Worm (Caenorhabditis elegans) whole organism, midembryonic: Measurements from ENCODE around the gene F11D5.5.

Source experiments
- T22C8.4 ChIP-seq: fragments of 200-800 bp; sonication (Bioruptor generic); IDR thresholded peaks from 2 replicates; pipeline ENCODE4 v1.3.6; 2022; ENCODE audit warnings: missing genetic modification characterization, missing compliant biosample characterization
- cog-1 ChIP-seq: sonication (generic microtip); optimal IDR thresholded peaks from 2 replicates; lab custom pipeline; 2016; ENCODE audit warnings: missing genetic modification characterization, missing compliant biosample characterization
- flt-1 ChIP-seq: fragments of 200-800 bp; sonication (Bioruptor generic); IDR thresholded peaks from 2 replicates; pipeline ENCODE4 v1.3.6; 2022; ENCODE audit warnings: missing genetic modification characterization, missing compliant biosample characterization
- klf-2 ChIP-seq: fragments of 200-800 bp; sonication (Bioruptor generic); conservative IDR thresholded peaks from 2 replicates; pipeline ENCODE4 v1.3.6; 2022; ENCODE audit warnings: missing genetic modification reagents, missing genetic modification characterization, missing compliant biosample characterization
- med-1 ChIP-seq: sonication (generic microtip); optimal IDR thresholded peaks from 2 replicates; lab custom pipeline; 2017; ENCODE audit warnings: missing genetic modification characterization, mild to moderate bottlenecking, missing compliant biosample characterization, antibody characterized with exemption, missing genetic modification reagents; ENCODE audit not compliant: insufficient read depth
- ref-1 ChIP-seq: fragments of 200-800 bp; sonication (Bioruptor generic); conservative IDR thresholded peaks from 2 replicates; pipeline ENCODE4 v1.3.6; 2022; ENCODE audit warnings: missing genetic modification reagents, missing genetic modification characterization, missing compliant biosample characterization
- tab-1 ChIP-seq: fragments of 200-800 bp; sonication (Bioruptor generic); IDR thresholded peaks from 2 replicates; pipeline ENCODE4 v1.3.6; 2022; ENCODE audit warnings: missing genetic modification characterization, missing compliant biosample characterization
- ztf-23 ChIP-seq: fragments of 200-800 bp; sonication (Bioruptor generic); IDR thresholded peaks from 2 replicates; pipeline ENCODE4 v1.3.6; 2022; ENCODE audit warnings: missing genetic modification reagents, missing genetic modification characterization, missing compliant biosample characterization
- ztf-29 ChIP-seq: fragments of 200-800 bp; sonication (Bioruptor generic); IDR thresholded peaks from 2 replicates; pipeline ENCODE4 v1.3.6; 2022; ENCODE audit warnings: missing genetic modification reagents, missing genetic modification characterization, missing compliant biosample characterization

F11D5.5 gene

DNA sequence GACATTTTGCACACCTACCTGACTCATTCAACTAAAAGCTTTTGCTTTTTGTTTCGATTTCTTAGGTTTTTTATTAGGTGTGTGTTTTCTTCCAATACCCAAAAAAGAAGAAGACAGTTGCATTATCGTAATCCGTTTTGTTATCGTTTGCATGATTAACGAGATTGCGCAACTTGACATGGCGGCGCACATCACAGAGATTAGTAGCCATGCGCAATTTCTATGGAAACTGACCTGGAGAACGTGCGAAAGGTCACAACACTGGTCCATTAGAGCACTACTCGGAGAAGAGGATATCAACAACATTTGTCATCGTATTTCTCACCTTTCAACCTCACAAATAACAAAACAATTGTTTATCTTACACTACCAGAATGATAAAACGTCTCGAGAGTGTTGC, 15.0 kb downstream of the F11D5.5 start:
- TF ChIP-seq tab-1 (GFP tag; lab: Robert Waterston, UW) (no peak), ztf-23 (GFP tag; lab: Robert Waterston, UW) (no peak), cog-1 (tag; lab: Kevin White, UChicago) (no peak), ztf-29 (GFP tag; lab: Robert Waterston, UW) (no peak)

DNA sequence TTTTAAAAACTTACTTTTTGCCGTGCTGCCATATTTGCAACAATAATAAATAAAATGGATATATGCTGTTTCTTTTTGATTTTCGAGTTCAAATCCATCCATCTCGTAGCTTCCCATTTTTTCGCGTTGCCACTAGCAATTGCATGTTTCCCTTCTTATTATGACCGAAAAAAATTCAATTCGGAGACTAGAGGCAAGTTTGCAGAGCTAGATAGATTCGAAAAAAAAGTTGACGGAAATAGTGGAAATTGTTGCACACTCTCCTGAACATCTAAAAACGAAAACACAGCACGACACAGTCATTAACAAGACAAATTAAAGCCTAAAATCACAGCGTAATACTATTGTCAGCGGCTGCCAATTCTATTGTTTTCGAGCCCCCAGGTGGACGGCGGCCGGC, 24.3 kb downstream of the F11D5.5 start, which contains the start of gene F11D5.6:
F11D5.6 (minus strand) TSS at position 101 of the 400 bp plus-strand sequence.
- TF ChIP-seq flt-1: no peak
- no peak for TF ChIP-seq T22C8.4
- no peak for TF ChIP-seq ref-1 (GFP tag; lab: Robert Waterston, UW)

ce11 chrX:3332824-3333223, 31.0 kb downstream of the F11D5.5 start, which contains the start of gene F11D5.1:
F11D5.1 (plus strand) TSS chrX:3333124.
- TF ChIP-seq med-1 (GFP tag; lab: Kevin White, UChicago) (no peak), tab-1 (GFP tag; lab: Robert Waterston, UW) (no peak), ref-1 (GFP tag; lab: Robert Waterston, UW) (no peak), ztf-29 (GFP tag; lab: Robert Waterston, UW) (no peak), T22C8.4 (no peak), ztf-23 (GFP tag; lab: Robert Waterston, UW) (no peak), flt-1 (no peak), cog-1 (tag; lab: Kevin White, UChicago) (no peak), klf-2 (GFP tag; lab: Robert Waterston, UW) (no peak)

ce11 chrX:3334115-3334514, 32.2 kb downstream of the F11D5.5 start:
- TF ChIP-seq klf-2 (GFP tag; lab: Robert Waterston, UW) (no peak), med-1 (GFP tag; lab: Kevin White, UChicago) (no peak), ref-1 (GFP tag; lab: Robert Waterston, UW) (no peak), cog-1 (tag; lab: Kevin White, UChicago) (no peak), T22C8.4 (no peak), ztf-23 (GFP tag; lab: Robert Waterston, UW) (no peak), tab-1 (GFP tag; lab: Robert Waterston, UW) (no peak), flt-1 (no peak), ztf-29 (GFP tag; lab: Robert Waterston, UW) (no peak)

DNA sequence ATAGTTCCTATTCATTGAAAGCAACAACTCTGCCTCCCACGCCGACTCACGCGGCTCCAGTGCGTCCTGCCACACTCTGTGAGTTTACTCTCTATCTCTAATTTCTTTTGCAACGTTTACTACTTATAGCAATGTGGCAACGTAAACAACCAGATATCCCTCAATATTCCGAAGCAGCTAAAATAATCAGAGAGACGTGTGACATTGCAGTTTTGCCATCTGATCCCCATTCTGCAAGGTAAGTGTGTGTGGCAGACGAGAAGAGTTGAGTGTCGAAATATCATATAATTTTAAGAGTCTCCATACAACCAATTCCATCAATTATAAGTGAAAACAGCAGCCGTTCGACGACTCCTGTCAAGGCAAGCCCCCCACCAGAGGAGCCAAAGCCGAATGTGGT, 38.0 kb downstream of the F11D5.5 start:
- TF ChIP-seq ztf-23 (GFP tag; lab: Robert Waterston, UW) (no peak), med-1 (GFP tag; lab: Kevin White, UChicago) (no peak), flt-1 (no peak), klf-2 (GFP tag; lab: Robert Waterston, UW) (no peak), cog-1 (tag; lab: Kevin White, UChicago) (no peak), tab-1 (GFP tag; lab: Robert Waterston, UW) (no peak), ztf-29 (GFP tag; lab: Robert Waterston, UW) (no peak), ref-1 (GFP tag; lab: Robert Waterston, UW) (no peak), T22C8.4 (no peak)

- no peak for TF ChIP-seq ztf-29 (GFP tag; lab: Robert Waterston, UW)
- TF ChIP-seq flt-1: no peak
- no peak for TF ChIP-seq ztf-23 (GFP tag; lab: Robert Waterston, UW)
- TF ChIP-seq cog-1 (tag; lab: Kevin White, UChicago): no peak
- no peak for TF ChIP-seq ref-1 (GFP tag; lab: Robert Waterston, UW)
- TF ChIP-seq tab-1 (GFP tag; lab: Robert Waterston, UW): no peak
- TF ChIP-seq med-1 (GFP tag; lab: Kevin White, UChicago): no peak
- no peak for TF ChIP-seq T22C8.4
- no peak for TF ChIP-seq klf-2 (GFP tag; lab: Robert Waterston, UW)
Measured at ce11 chrX:3343620-3344197, 41.8 kb downstream of the F11D5.5 start.

DNA sequence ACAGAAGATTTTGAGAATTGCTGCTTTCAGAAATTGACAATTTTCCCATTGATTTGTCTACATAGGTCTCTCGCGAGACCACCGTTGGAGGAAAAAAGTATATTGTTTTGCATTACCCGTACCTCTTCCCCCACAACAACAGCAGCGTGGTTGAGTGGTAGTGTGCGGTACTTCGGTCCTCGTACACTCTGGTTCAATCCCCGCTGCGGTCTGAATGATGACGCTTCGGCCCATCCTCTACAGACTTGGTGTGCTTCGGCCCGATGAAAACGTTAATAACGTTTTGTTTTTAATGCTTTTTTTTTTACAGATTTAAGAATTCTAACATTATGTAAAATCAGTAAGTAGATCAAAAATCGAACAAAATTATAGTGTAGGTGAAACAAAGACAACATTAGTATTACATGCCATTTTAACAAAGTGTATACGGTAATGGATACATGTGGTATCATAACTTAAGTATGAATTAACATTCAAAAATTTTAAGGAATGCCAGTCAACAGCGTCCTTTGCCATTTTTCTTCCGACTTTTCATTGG, 46.1 kb downstream of the F11D5.5 start, which contains the start of gene ZK816.3:
ZK816.3 (plus strand) TSS at position 488 of the 538 bp plus-strand sequence.
- TF ChIP-seq ref-1 (GFP tag; lab: Robert Waterston, UW): peak; percentile 78
- peak; percentile 93 for TF ChIP-seq flt-1
- 0 out of 2 replicates have a peak, but pooled peaks have one; percentile 43 for TF ChIP-seq klf-2 (GFP tag; lab: Robert Waterston, UW)
- TF ChIP-seq ztf-29 (GFP tag; lab: Robert Waterston, UW): peak; percentile 88
- TF ChIP-seq ztf-23 (GFP tag; lab: Robert Waterston, UW): peak; percentile 84
- peak; percentile 20 for TF ChIP-seq cog-1 (tag; lab: Kevin White, UChicago)
- TF ChIP-seq T22C8.4: peak; percentile 83
- peak; percentile 9 for TF ChIP-seq med-1 (GFP tag; lab: Kevin White, UChicago)
- peak; percentile 91 for TF ChIP-seq tab-1 (GFP tag; lab: Robert Waterston, UW)

DNA sequence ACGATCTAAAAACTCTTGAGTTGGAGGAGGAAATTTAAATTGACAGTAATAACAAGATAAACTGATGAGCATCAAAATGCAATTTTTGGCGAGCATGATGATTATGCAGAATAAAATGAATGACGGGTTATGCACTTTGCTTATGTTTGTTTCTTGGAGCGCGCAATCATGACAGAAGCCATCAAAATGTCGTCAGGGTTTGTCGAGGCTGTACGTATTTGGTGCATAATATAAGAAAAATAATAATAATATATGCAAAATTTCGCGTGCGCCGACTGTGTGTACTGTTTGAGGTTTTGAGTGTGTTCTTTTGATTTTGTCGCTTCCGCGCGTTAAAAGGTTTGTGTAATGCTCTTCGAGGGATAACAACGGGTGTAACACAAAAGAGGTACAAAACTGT, 48.4 kb downstream of the F11D5.5 start, which contains the start of gene nspg-4:
nspg-4 (minus strand) TSS at position 101 of the 400 bp plus-strand sequence.
- TF ChIP-seq med-1 (GFP tag; lab: Kevin White, UChicago) (no peak), tab-1 (GFP tag; lab: Robert Waterston, UW) (no peak), klf-2 (GFP tag; lab: Robert Waterston, UW) (no peak), ztf-29 (GFP tag; lab: Robert Waterston, UW) (no peak), flt-1 (no peak), cog-1 (tag; lab: Kevin White, UChicago) (no peak), ztf-23 (GFP tag; lab: Robert Waterston, UW) (no peak), ref-1 (GFP tag; lab: Robert Waterston, UW) (no peak), T22C8.4 (no peak)

- no peak for TF ChIP-seq cog-1 (tag; lab: Kevin White, UChicago)
- no peak for TF ChIP-seq klf-2 (GFP tag; lab: Robert Waterston, UW)
Measured at ce11 chrX:3351526-3351925, 49.7 kb downstream of the F11D5.5 start, which contains the start of gene ZK816.1. ZK816.1 (plus strand) TSS chrX:3351712.
